Fruit fly (Drosophila melanogaster): ENCODE data around the gene DIP-gamma.
A peak's percentile ranks its signal among the peaks of the same experiment; 100 is the strongest.

- TF ChIP-seq mam (GFP tag; optimal IDR thresholded peaks at IDR 0.05): peak; percentile 65
- TF ChIP-seq fd64A (GFP tag; optimal IDR thresholded peaks at IDR 0.05): peak; percentile 50
- peak; percentile 23 for TF ChIP-seq grn (GFP tag; optimal IDR thresholded peaks at IDR 0.05)
- peak; percentile 4 for TF ChIP-seq disco-r (GFP tag; optimal IDR thresholded peaks at IDR 0.05)
- TF ChIP-seq bigmax (GFP tag; optimal IDR thresholded peaks at IDR 0.05): no peak
- no peak for TF ChIP-seq CG34224 (GFP tag; IDR thresholded peaks at IDR 0.05; ENCODE audit: partially characterized antibody)
- peak; percentile 30; the same call in 1 of the 2 replicates for TF ChIP-seq GATAe (GFP tag; conservative IDR thresholded peaks at IDR 0.05)
- TF ChIP-seq CG31441 (GFP tag; IDR thresholded peaks at IDR 0.05): peak; percentile 82
Measured at dm6 chr3R:28880066-28880842, 89.9 kb downstream of the DIP-gamma start, which contains the start of the genes Nepl19 and Nepl20.

All from whole organism, embryonic.